Worm (Caenorhabditis elegans): ENCODE data around the gene ndab-2.

DNA sequence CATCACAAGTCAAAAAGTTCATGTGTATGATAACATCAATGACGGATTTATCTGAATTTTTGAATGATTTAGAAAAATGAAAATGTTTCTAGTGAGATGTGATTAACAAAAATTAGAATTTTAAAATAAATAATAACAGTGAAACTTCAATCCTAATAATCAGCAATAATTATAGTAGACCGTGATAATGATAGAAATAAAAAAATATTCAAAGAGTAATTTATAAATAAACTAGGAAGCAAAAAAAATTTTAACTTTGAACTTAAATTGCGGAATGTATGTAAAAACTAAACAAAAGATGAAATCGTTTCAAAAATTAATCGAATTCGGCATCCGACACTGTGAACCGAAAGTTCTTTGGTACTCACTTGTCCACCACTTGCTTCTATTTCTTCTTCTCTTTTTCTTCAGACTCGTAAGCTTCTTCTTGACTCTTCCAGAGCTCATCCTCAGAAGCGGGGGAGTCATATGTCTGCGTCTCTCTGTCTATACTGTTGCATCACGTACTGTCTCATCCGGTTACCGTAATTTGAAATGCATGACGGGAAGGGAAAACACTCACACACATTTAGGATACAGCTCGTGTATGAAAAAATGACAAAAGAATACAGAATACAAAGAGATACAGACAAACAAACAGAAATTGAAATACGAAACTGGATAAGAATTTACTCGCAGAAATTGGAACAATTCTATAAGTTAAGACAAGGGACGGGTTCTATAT lies 12.6 kb downstream of the ndab-2 start, which contains the start of gene mec-14:
- TF ChIP-seq pqm-1 (tag; optimal IDR thresholded peaks at IDR 0.05): no peak
- TF ChIP-seq mdl-1 (tag; optimal IDR thresholded peaks at IDR 0.05): no peak
- no peak for TF ChIP-seq ama-1 (optimal IDR thresholded peaks at IDR 0.05)
- no peak for TF ChIP-seq jun-1 (tag; optimal IDR thresholded peaks at IDR 0.05)

All from whole organism, L1 larva.